Fruit fly (Drosophila melanogaster): ENCODE measurements around the gene CG31122.

CG31122 gene

dm6 chr3R:18432905-18433304 is 20.2 kb upstream of the CG31122 start:
- peak; percentile 50 for TF ChIP-seq noc (tag; optimal IDR thresholded peaks at IDR 0.05)

- TF ChIP-seq noc (tag; optimal IDR thresholded peaks at IDR 0.05), result no peak
Observed at dm6 chr3R:18423352-18423751, 10.7 kb upstream of the CG31122 start.

- TF ChIP-seq noc (tag; optimal IDR thresholded peaks at IDR 0.05), result no peak
Observed at dm6 chr3R:18422446-18422845, 9.8 kb upstream of the CG31122 start.

- no peak for TF ChIP-seq noc (tag; optimal IDR thresholded peaks at IDR 0.05)
Observed at dm6 chr3R:18411205-18411749, 1.4 kb downstream of the CG31122 start, which contains the start of gene CG10864. Gene CG10864, minus strand, starts transcription at chr3R:18411631.

- TF ChIP-seq noc (tag; optimal IDR thresholded peaks at IDR 0.05), result peak; percentile 77
Observed at dm6 chr3R:18404713-18405112, 8.0 kb downstream of the CG31122 start, which contains the start of gene CG7685. Gene CG7685, plus strand, starts transcription at chr3R:18404940.

dm6 chr3R:18402549-18403429 is 9.9 kb downstream of the CG31122 start, which contains the start of the genes Wdr37 and koko:
Gene Wdr37, minus strand, starts transcription at chr3R:18402716.
Gene koko, plus strand, starts transcription at chr3R:18403026.
- peak; percentile 96 for TF ChIP-seq noc (tag; optimal IDR thresholded peaks at IDR 0.05)

dm6 chr3R:18399698-18400020 is 13.0 kb downstream of the CG31122 start:
- no peak for TF ChIP-seq noc (tag; optimal IDR thresholded peaks at IDR 0.05)

- peak; percentile 47 for TF ChIP-seq noc (tag; optimal IDR thresholded peaks at IDR 0.05)
Observed at dm6 chr3R:18398954-18399697, 13.5 kb downstream of the CG31122 start, which contains the start of gene Vha100-2. Gene Vha100-2, minus strand, starts transcription at chr3R:18399169.

dm6 chr3R:18398460-18398901 is 14.2 kb downstream of the CG31122 start:
- no peak for TF ChIP-seq noc (tag; optimal IDR thresholded peaks at IDR 0.05)

dm6 chr3R:18397834-18398378 is 14.8 kb downstream of the CG31122 start:
- TF ChIP-seq noc (tag; optimal IDR thresholded peaks at IDR 0.05), result no peak

- peak; percentile 95 for TF ChIP-seq noc (tag; optimal IDR thresholded peaks at IDR 0.05)
Observed at dm6 chr3R:18396801-18397604, 15.7 kb downstream of the CG31122 start, which contains the start of gene Vti1b. Gene Vti1b, plus strand, starts transcription at chr3R:18396995.

- no peak for TF ChIP-seq noc (tag; optimal IDR thresholded peaks at IDR 0.05)
Observed at dm6 chr3R:18395694-18396093, 17.0 kb downstream of the CG31122 start.

- no peak for TF ChIP-seq noc (tag; optimal IDR thresholded peaks at IDR 0.05)
Observed at dm6 chr3R:18394876-18395275, 17.8 kb downstream of the CG31122 start.

- TF ChIP-seq noc (tag; optimal IDR thresholded peaks at IDR 0.05), result peak; percentile 55
Observed at dm6 chr3R:18393436-18393835, 19.2 kb downstream of the CG31122 start.

- TF ChIP-seq noc (tag; optimal IDR thresholded peaks at IDR 0.05), result no peak
Observed at dm6 chr3R:18389790-18390189, 22.9 kb downstream of the CG31122 start, which contains the start of gene Vha100-4. Gene Vha100-4, minus strand, starts transcription at chr3R:18389805.

Data from whole organism, larva.